Worm (Caenorhabditis elegans): ENCODE results near the gene gcy-20.

DNA sequence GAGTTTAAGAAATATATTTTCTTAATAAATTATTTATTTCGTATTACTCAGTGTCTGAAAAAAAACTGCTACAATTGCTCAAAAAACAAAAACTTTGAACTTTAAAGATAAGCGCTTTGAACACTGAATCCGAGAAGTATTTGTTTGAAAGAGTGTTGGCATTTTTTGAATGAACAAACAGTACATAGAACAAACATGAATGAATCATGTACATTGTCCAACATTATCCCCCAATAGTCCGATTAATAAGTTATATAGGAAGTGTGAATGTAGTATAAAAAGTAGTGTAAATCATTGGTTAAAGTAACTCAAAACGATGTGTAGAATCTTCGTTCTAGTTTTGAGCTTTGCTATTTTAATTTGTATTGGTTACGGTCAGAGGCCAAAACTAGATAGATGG is 51.9 kb downstream of the gcy-20 start, which contains the start of gene F11A5.17:
- TF ChIP-seq ceh-14 (tag; optimal IDR thresholded peaks at IDR 0.05) = no peak
- no peak for TF ChIP-seq sdc-2 (tag; optimal IDR thresholded peaks at IDR 0.05)
- TF ChIP-seq pat-9 (tag; optimal IDR thresholded peaks at IDR 0.05) = no peak
- no peak for TF ChIP-seq nhr-11 (tag; optimal IDR thresholded peaks at IDR 0.05)
- no peak for TF ChIP-seq hlh-30 (tag; optimal IDR thresholded peaks at IDR 0.05; ENCODE audit: insufficient read depth)
- TF ChIP-seq ets-4 (tag; optimal IDR thresholded peaks at IDR 0.05) = no peak
- no peak for TF ChIP-seq hlh-13 (GFP tag; optimal IDR thresholded peaks at IDR 0.05)

Measured in whole organism, late embryonic.